Worm (Caenorhabditis elegans) whole organism, mixed stage, embryonic: ENCODE measurements around the gene nlp-57.

Experiments used
- M03D4.4 ChIP-seq: sonication (generic microtip); optimal IDR thresholded peaks from 2 replicates; lab custom pipeline; 2017; ENCODE audit warnings: mild to moderate bottlenecking, missing genetic modification characterization, missing compliant biosample characterization
- blmp-1 ChIP-seq: fragments of 150-350 bp; optimal IDR thresholded peaks from 2 replicates; lab custom pipeline; 2014; ENCODE audit warnings: missing biosample characterization, missing genetic modification characterization
- ceh-39 ChIP-seq: fragments of 150-350 bp; optimal IDR thresholded peaks from 2 replicates; lab custom pipeline; 2014; ENCODE audit warnings: missing biosample characterization, missing genetic modification characterization
- ceh-43 ChIP-seq: fragments of 200-800 bp; sonication (Bioruptor generic); optimal IDR thresholded peaks from 2 replicates; lab custom pipeline; 2018; ENCODE audit warnings: mild to moderate bottlenecking, missing genetic modification characterization, moderate library complexity, missing compliant biosample characterization
- ces-1 ChIP-seq: fragments of 150-350 bp; optimal IDR thresholded peaks from 2 replicates; lab custom pipeline; 2014; ENCODE audit warnings: missing biosample characterization, missing genetic modification reagents, missing genetic modification characterization
- cnd-1 ChIP-seq: fragments of 200-800 bp; sonication (Bioruptor generic); optimal IDR thresholded peaks from 2 replicates; lab custom pipeline; 2018; ENCODE audit warnings: mild to moderate bottlenecking, missing genetic modification characterization, missing compliant biosample characterization
- drap-1 ChIP-seq: fragments of 200-800 bp; sonication (Bioruptor generic); optimal IDR thresholded peaks from 3 replicates; lab custom pipeline; 2018; ENCODE audit warnings: mild to moderate bottlenecking, missing genetic modification characterization, missing compliant biosample characterization
- elt-1 ChIP-seq: sonication (generic microtip); optimal IDR thresholded peaks from 2 replicates; lab custom pipeline; 2017; ENCODE audit warnings: missing genetic modification characterization, mild to moderate bottlenecking, missing compliant biosample characterization, antibody characterized with exemption, moderate library complexity, borderline replicate concordance; ENCODE audit not compliant: insufficient read depth
- flh-1 ChIP-seq: fragments of 200-800 bp; sonication (Bioruptor generic); optimal IDR thresholded peaks from 2 replicates; lab custom pipeline; 2018; ENCODE audit warnings: mild to moderate bottlenecking, missing genetic modification characterization, moderate library complexity, missing compliant biosample characterization
- ham-2 ChIP-seq: fragments of 200-800 bp; sonication (Bioruptor generic); optimal IDR thresholded peaks from 2 replicates; lab custom pipeline; 2018; ENCODE audit warnings: mild to moderate bottlenecking, missing genetic modification characterization, missing compliant biosample characterization
- hlh-1 ChIP-seq: fragments of 150-350 bp; optimal IDR thresholded peaks from 2 replicates; lab custom pipeline; 2014; ENCODE audit warnings: missing biosample characterization, missing genetic modification reagents, missing genetic modification characterization
- lin-13 ChIP-seq: fragments of 150-350 bp; optimal IDR thresholded peaks from 2 replicates; lab custom pipeline; 2014; ENCODE audit warnings: missing biosample characterization, missing genetic modification characterization
- lsy-2 ChIP-seq: fragments of 150-350 bp; optimal IDR thresholded peaks from 2 replicates; lab custom pipeline; 2014; ENCODE audit warnings: missing biosample characterization, missing genetic modification characterization
- mab-5 ChIP-seq: fragments of 150-350 bp; optimal IDR thresholded peaks from 2 replicates; lab custom pipeline; 2014; ENCODE audit warnings: missing biosample characterization, missing genetic modification characterization
- mep-1 ChIP-seq: fragments of 150-350 bp; optimal IDR thresholded peaks from 2 replicates; lab custom pipeline; 2017; ENCODE audit warnings: missing biosample characterization, missing genetic modification reagents, missing genetic modification characterization, inconsistent platforms
- mls-2 ChIP-seq: sonication (generic microtip); optimal IDR thresholded peaks from 2 replicates; lab custom pipeline; 2016; ENCODE audit warnings: mild to moderate bottlenecking, missing genetic modification characterization, moderate library complexity, missing compliant biosample characterization
- nhr-12 ChIP-seq: fragments of 150-350 bp; optimal IDR thresholded peaks from 2 replicates; lab custom pipeline; 2014; ENCODE audit warnings: missing biosample characterization, missing genetic modification characterization
- nhr-2 ChIP-seq: fragments of 150-350 bp; optimal IDR thresholded peaks from 2 replicates; lab custom pipeline; 2014; ENCODE audit warnings: missing biosample characterization, missing genetic modification characterization
- nhr-28 ChIP-seq: fragments of 150-350 bp; optimal IDR thresholded peaks from 2 replicates; lab custom pipeline; 2014; ENCODE audit warnings: missing biosample characterization, missing genetic modification characterization
- nhr-76 ChIP-seq: sonication (generic microtip); optimal IDR thresholded peaks from 2 replicates; lab custom pipeline; 2017; ENCODE audit warnings: missing biosample characterization, missing genetic modification characterization
- pha-4 ChIP-seq: fragments of 150-350 bp; optimal IDR thresholded peaks from 2 replicates; lab custom pipeline; 2018; ENCODE audit warnings: missing biosample characterization, missing genetic modification reagents, missing genetic modification characterization
- sem-2 ChIP-seq: fragments of 200-800 bp; sonication (Bioruptor generic); optimal IDR thresholded peaks from 2 replicates; lab custom pipeline; 2018; ENCODE audit warnings: mild to moderate bottlenecking, missing genetic modification characterization, missing compliant biosample characterization
- snpc-4 ChIP-seq: fragments of 150-350 bp; optimal IDR thresholded peaks from 2 replicates; lab custom pipeline; 2014; ENCODE audit warnings: missing biosample characterization, missing genetic modification characterization
- sptf-1 ChIP-seq: sonication (generic microtip); optimal IDR thresholded peaks from 2 replicates; lab custom pipeline; 2017; ENCODE audit warnings: mild to moderate bottlenecking, missing genetic modification characterization, moderate library complexity, missing compliant biosample characterization
- tbx-8 ChIP-seq: fragments of 200-800 bp; sonication (Bioruptor generic); optimal IDR thresholded peaks from 2 replicates; lab custom pipeline; 2018; ENCODE audit warnings: mild to moderate bottlenecking, missing genetic modification characterization, moderate library complexity, missing compliant biosample characterization
- unc-120 ChIP-seq: sonication (generic microtip); optimal IDR thresholded peaks from 2 replicates; lab custom pipeline; 2017; ENCODE audit warnings: missing genetic modification characterization, missing compliant biosample characterization; ENCODE audit not compliant: poor library complexity, severe bottlenecking
- unc-39 ChIP-seq: fragments of 150-350 bp; optimal IDR thresholded peaks from 2 replicates; lab custom pipeline; 2014; ENCODE audit warnings: missing biosample characterization, missing genetic modification characterization
- unc-62 ChIP-seq: fragments of 150-350 bp; optimal IDR thresholded peaks from 2 replicates; lab custom pipeline; 2014; ENCODE audit warnings: missing biosample characterization, missing genetic modification reagents, missing genetic modification characterization
- zip-8 ChIP-seq: fragments of 150-350 bp; optimal IDR thresholded peaks from 2 replicates; lab custom pipeline; 2014; ENCODE audit warnings: missing biosample characterization, missing genetic modification characterization

The nlp-57 gene

DNA sequence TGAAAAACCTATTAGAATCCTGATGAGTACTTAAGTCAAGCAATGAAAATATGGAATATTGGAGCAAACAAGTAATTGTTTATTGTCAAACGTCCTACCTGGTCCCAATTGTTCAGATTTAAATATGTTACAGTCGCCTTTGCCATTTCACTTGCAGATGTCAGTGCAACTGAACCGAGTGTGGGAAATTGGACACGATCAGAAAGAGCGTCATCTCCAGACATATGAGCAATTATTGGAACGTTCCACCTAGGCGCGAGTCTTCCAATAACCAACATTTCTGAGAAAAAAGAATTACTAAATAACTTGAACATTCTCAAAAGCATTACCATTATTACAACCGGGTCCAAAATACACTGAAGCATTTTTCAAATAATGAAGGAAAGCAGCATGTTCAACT is 20.2 kb downstream of the nlp-57 start:
- no peak for TF ChIP-seq mep-1 (tag; lab: Kevin White, UChicago)
- no peak for TF ChIP-seq mls-2
- TF ChIP-seq unc-62 (GFP tag; lab: Kevin White, UChicago) = no peak
- TF ChIP-seq sem-2 (GFP tag; lab: Kevin White, UChicago) = no peak
- no peak for TF ChIP-seq lsy-2

DNA sequence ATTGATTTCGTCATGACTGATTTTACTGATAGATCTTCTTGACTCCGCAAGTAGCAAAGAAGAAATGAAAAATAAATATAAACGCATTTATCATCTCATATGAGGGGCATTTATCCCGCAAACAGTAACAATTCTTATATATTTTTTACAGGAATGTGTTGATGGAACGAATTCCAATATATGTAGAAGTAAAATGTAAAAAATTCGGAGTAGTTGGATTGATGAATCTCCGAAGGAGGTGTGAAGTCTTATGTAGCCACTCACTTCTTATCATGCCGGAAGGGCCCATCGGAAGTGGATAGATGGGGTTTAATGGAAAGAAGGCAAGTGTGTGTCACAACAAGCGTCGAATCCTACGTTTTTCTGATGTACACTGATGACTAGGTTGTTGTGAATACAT is 20.9 kb downstream of the nlp-57 start, which contains the start of gene gcy-9:
TSS of gene gcy-9 (minus strand) at position 101 of the 400 bp plus-strand sequence.
- no peak for TF ChIP-seq M03D4.4 (tag; lab: Kevin White, UChicago)
- TF ChIP-seq sptf-1 = no peak
- no peak for TF ChIP-seq unc-62 (GFP tag; lab: Kevin White, UChicago)
- TF ChIP-seq blmp-1 = no peak
- TF ChIP-seq nhr-28 (tag; lab: Kevin White, UChicago) = no peak
- TF ChIP-seq nhr-2 (tag; lab: Kevin White, UChicago) = no peak
- TF ChIP-seq sem-2 (GFP tag; lab: Kevin White, UChicago) = no peak
- no peak for TF ChIP-seq elt-1 (tag; lab: Kevin White, UChicago)
- no peak for TF ChIP-seq unc-39 (tag; lab: Kevin White, UChicago)
- no peak for TF ChIP-seq cnd-1
- TF ChIP-seq nhr-12 (tag; lab: Kevin White, UChicago) = no peak
- TF ChIP-seq ceh-43 (GFP tag; lab: Kevin White, UChicago) = no peak

DNA sequence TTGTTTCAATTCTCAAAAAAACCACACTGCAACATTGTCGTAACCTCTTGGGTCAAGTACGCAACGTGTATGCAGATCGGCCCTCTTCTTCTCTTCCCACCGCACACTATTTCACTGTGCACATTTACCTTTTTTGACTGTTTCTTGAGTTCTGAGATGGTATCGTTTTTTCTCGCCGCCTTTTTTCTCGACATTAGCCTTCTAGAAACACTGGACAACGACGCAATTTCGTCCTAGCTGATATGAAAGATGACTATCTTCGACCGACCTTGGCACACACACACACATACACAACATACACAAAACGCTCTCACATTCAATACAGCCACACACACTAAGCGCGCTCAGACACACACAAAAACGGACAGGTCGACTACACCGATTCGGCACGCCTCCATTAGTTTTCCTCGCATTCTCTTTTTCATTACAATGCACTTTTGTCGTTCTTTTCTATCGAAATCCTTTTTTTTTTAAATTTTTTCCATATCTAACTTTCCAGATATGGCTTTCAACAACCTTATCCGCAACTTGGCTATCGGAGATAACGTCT is 22.6 kb downstream of the nlp-57 start, which contains the start of gene aco-1:
TSS of gene aco-1 (plus strand) at position 500 of the 550 bp plus-strand sequence.
- TF ChIP-seq M03D4.4 (tag; lab: Kevin White, UChicago) = peak; percentile 27
- peak; percentile 21 for TF ChIP-seq mep-1 (tag; lab: Kevin White, UChicago)
- TF ChIP-seq lin-13 = peak; percentile 24
- peak; percentile 52 for TF ChIP-seq nhr-2 (tag; lab: Kevin White, UChicago)
- no peak for TF ChIP-seq ceh-43 (GFP tag; lab: Kevin White, UChicago)
- TF ChIP-seq mls-2 = peak; percentile 15
- no peak for TF ChIP-seq ceh-39 (tag; lab: Kevin White, UChicago)
- no peak for TF ChIP-seq sem-2 (GFP tag; lab: Kevin White, UChicago)
- no peak for TF ChIP-seq blmp-1
- peak; percentile 15 for TF ChIP-seq nhr-12 (tag; lab: Kevin White, UChicago)
- TF ChIP-seq tbx-8 (GFP tag; lab: Kevin White, UChicago) = no peak
- no peak for TF ChIP-seq drap-1 (GFP tag; lab: Kevin White, UChicago)
- no peak for TF ChIP-seq pha-4 (tag; lab: Kevin White, UChicago)
- peak; percentile 27 for TF ChIP-seq sptf-1
- no peak for TF ChIP-seq ces-1 (GFP tag; lab: Kevin White, UChicago)
- no peak for TF ChIP-seq nhr-76 (tag; lab: Kevin White, UChicago)
- peak; percentile 23 for TF ChIP-seq ham-2 (GFP tag; lab: Kevin White, UChicago)
- TF ChIP-seq elt-1 (tag; lab: Kevin White, UChicago) = peak; percentile 71
- TF ChIP-seq unc-120 (tag; lab: Kevin White, UChicago) = no peak
- TF ChIP-seq mab-5 (tag; lab: Kevin White, UChicago) = no peak
- no peak for TF ChIP-seq cnd-1
- no peak for TF ChIP-seq zip-8
- TF ChIP-seq snpc-4 = no peak

DNA sequence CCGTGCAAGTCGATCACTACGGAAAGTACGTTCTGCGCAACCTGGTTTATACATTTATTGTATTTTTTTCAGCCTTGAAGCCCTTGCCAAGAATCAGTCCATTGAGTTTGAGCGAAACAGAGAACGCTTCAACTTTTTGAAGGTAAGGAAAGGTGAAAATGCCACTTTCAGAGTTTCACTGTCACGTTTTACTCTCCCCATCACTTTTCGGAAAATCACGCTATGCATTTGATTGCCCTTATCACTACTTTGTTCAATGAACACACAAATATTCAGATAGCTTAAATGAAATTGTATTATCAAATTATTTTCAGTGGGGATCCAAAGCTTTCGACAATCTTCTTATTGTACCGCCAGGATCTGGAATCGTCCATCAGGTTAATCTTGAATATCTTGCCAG is 23.6 kb downstream of the nlp-57 start:
- TF ChIP-seq ces-1 (GFP tag; lab: Kevin White, UChicago) (no peak), nhr-2 (tag; lab: Kevin White, UChicago) (no peak), sem-2 (GFP tag; lab: Kevin White, UChicago) (no peak), zip-8 (no peak), mab-5 (tag; lab: Kevin White, UChicago) (no peak), snpc-4 (no peak)

DNA sequence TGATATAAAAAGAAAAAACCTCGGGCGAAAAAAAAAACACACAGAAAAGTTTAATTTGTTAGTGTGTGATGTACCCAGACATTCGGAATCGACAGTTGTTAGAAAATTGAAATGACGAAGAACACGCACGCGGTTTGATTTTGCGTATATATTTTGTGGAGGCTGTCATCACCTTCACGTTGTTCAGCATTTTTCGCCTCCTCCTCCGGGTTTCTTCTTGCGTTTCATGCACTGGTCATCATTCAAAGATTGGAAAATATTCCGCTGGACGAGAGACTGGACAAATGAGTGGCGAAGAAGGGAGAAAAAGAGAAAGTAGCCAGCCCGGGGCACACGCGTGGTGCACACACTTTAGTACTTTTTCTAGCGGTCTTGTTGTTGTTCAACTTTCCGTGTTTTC is 28.0 kb downstream of the nlp-57 start:
- TF ChIP-seq hlh-1 (tag; lab: Kevin White, UChicago) (peak; percentile 61), mab-5 (tag; lab: Kevin White, UChicago) (no peak), lin-13 (no peak), unc-62 (GFP tag; lab: Kevin White, UChicago) (peak; percentile 21), lsy-2 (no peak), ham-2 (GFP tag; lab: Kevin White, UChicago) (no peak), flh-1 (GFP tag; lab: Kevin White, UChicago) (no peak), unc-39 (tag; lab: Kevin White, UChicago) (no peak), cnd-1 (no peak), drap-1 (GFP tag; lab: Kevin White, UChicago) (no peak)
